Fruit fly (Drosophila melanogaster): Measurements from ENCODE around the gene Tgs1.

- TF ChIP-seq fd96Ca (GFP tag; IDR thresholded peaks at IDR 0.05) (no peak), CG12605 (GFP tag; IDR thresholded peaks at IDR 0.05) (no peak), CG14655 (GFP tag; optimal IDR thresholded peaks at IDR 0.05) (no peak), CG17806 (tag; optimal IDR thresholded peaks at IDR 0.05) (no peak), CG9948 (tag; optimal IDR thresholded peaks at IDR 0.05) (no peak), Snoo (tag; optimal IDR thresholded peaks at IDR 0.05) (no peak), CG34367 (tag; optimal IDR thresholded peaks at IDR 0.05) (no peak), gl (tag; optimal IDR thresholded peaks at IDR 0.05) (no peak), EcR (GFP tag; optimal IDR thresholded peaks at IDR 0.05) (no peak)
Measured at dm6 chr3R:18291831-18292230, 36.5 kb downstream of the Tgs1 start.

Data from whole organism, pupa.